Worm (Caenorhabditis elegans) whole organism, midembryonic: Measurements from ENCODE around the gene B0563.1.

Experiments
- cog-1 ChIP-seq: sonication (generic microtip); optimal IDR thresholded peaks from 2 replicates; lab custom pipeline; 2016; ENCODE audit warnings: missing genetic modification characterization, missing compliant biosample characterization
- flt-1 ChIP-seq: fragments of 200-800 bp; sonication (Bioruptor generic); IDR thresholded peaks from 2 replicates; pipeline ENCODE4 v1.3.6; 2022; ENCODE audit warnings: missing genetic modification characterization, missing compliant biosample characterization
- klf-2 ChIP-seq: fragments of 200-800 bp; sonication (Bioruptor generic); conservative IDR thresholded peaks from 2 replicates; pipeline ENCODE4 v1.3.6; 2022; ENCODE audit warnings: missing genetic modification reagents, missing genetic modification characterization, missing compliant biosample characterization
- med-1 ChIP-seq: sonication (generic microtip); optimal IDR thresholded peaks from 2 replicates; lab custom pipeline; 2017; ENCODE audit warnings: missing genetic modification characterization, mild to moderate bottlenecking, missing compliant biosample characterization, antibody characterized with exemption, missing genetic modification reagents; ENCODE audit not compliant: insufficient read depth
- ref-1 ChIP-seq: fragments of 200-800 bp; sonication (Bioruptor generic); conservative IDR thresholded peaks from 2 replicates; pipeline ENCODE4 v1.3.6; 2022; ENCODE audit warnings: missing genetic modification reagents, missing genetic modification characterization, missing compliant biosample characterization
- ztf-29 ChIP-seq: fragments of 200-800 bp; sonication (Bioruptor generic); IDR thresholded peaks from 2 replicates; pipeline ENCODE4 v1.3.6; 2022; ENCODE audit warnings: missing genetic modification reagents, missing genetic modification characterization, missing compliant biosample characterization

DNA sequence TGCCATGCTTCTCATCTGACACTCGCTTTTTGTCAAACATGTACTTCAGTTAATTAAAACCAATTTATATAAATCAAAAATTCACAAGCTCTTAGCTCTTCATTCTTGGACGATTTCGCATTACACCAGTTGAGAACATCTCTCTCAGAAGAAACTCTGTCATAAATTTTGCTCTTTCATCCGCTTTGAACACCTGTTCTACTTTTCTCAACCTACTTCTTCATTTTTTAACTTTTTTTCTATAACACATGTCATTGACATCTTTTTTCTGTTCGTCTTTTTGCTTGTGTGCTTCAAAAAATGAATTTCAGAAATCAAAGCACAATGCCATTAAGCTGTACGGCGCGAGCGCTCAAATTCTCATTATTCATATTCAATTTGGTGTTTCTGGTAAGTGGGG is 8.5 kb upstream of the B0563.1 start, which contains the start of gene tsp-11:
- TF ChIP-seq klf-2 (GFP tag; lab: Robert Waterston, UW) (no peak), ref-1 (GFP tag; lab: Robert Waterston, UW) (no peak), ztf-29 (GFP tag; lab: Robert Waterston, UW) (no peak), cog-1 (tag; lab: Kevin White, UChicago) (no peak), med-1 (GFP tag; lab: Kevin White, UChicago) (no peak), flt-1 (GFP tag; lab: Robert Waterston, UW) (no peak)
